Worm (Caenorhabditis elegans): ENCODE data around the gene K08A2.2.

- TF ChIP-seq sox-2 (GFP tag; IDR thresholded peaks at IDR 0.05) (no peak), nhr-11 (tag; optimal IDR thresholded peaks at IDR 0.05) (no peak)
Measured at ce11 chrII:3023381-3023935, 32.1 kb downstream of the K08A2.2 start, which contains the start of gene clec-2.
